Worm (Caenorhabditis elegans): ENCODE data around the gene Y51H7C.8.

DNA sequence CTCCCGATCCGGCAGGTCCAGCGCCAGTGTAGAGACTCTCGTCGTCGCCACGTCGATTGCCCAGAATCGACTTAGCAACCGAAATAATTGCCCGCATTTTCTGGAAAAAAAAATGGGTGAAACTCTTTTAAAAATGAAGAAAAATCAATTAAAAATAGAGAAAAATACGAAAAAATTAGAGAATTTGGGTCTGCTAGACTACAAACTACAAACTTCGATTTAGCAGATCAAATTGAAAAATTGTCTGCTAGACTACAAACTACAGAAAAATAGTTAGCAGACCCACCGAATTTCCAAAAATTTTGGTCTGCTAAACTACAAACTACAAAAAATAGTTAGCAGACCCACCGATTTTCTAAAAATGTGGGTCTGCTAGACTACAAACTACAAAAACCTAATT, 26.7 kb upstream of the Y51H7C.8 start, which contains the start of gene rog-1:
- TF ChIP-seq zag-1 (tag; optimal IDR thresholded peaks at IDR 0.05) = no peak
- no peak for TF ChIP-seq tbx-2 (tag; optimal IDR thresholded peaks at IDR 0.05)
- TF ChIP-seq pha-4 (tag; optimal IDR thresholded peaks at IDR 0.05) = no peak
